Worm (Caenorhabditis elegans) whole organism, L3 larva: Measurements from ENCODE around the gene F49E11.7.

ENCODE experiments used
- R02D3.7 ChIP-seq: fragments of 150-350 bp; optimal IDR thresholded peaks from 2 replicates; lab custom pipeline; 2014; ENCODE audit warnings: missing biosample characterization, missing genetic modification characterization
- ZK546.5 ChIP-seq: sonication (generic microtip); optimal IDR thresholded peaks from 2 replicates; lab custom pipeline; 2017; ENCODE audit warnings: missing biosample characterization, missing genetic modification characterization
- aly-2 ChIP-seq: fragments of 150-350 bp; optimal IDR thresholded peaks from 2 replicates; lab custom pipeline; 2014; ENCODE audit warnings: missing biosample characterization, missing genetic modification characterization
- ama-1 ChIP-seq: fragments of 150-350 bp; optimal IDR thresholded peaks from 2 replicates; lab custom pipeline; 2018
- ceh-28 ChIP-seq: fragments of 150-350 bp; optimal IDR thresholded peaks from 2 replicates; lab custom pipeline; 2014; ENCODE audit warnings: missing biosample characterization, missing genetic modification reagents, missing genetic modification characterization
- ceh-82 ChIP-seq: fragments of 150-350 bp; optimal IDR thresholded peaks from 2 replicates; lab custom pipeline; 2014; ENCODE audit warnings: missing biosample characterization, missing genetic modification characterization
- daf-12 ChIP-seq: fragments of 150-350 bp; optimal IDR thresholded peaks from 2 replicates; lab custom pipeline; 2014; ENCODE audit warnings: missing biosample characterization, missing genetic modification reagents, missing genetic modification characterization
- elt-2 ChIP-seq: sonication (generic microtip); optimal IDR thresholded peaks from 2 replicates; lab custom pipeline; 2016; ENCODE audit warnings: missing genetic modification reagents, mild to moderate bottlenecking, missing genetic modification characterization, missing compliant biosample characterization
- elt-3 ChIP-seq, 3 experiments: fragments of 150-350 bp in 1 of 3; sonication (generic microtip) in 2 of 3; optimal IDR thresholded peaks; 2 replicates in 2 of 3; 4 replicates in 1 of 3; lab custom pipeline; 2014 to 2017; ENCODE audit warnings: missing biosample characterization in 3 of 3, missing genetic modification characterization in 3 of 3
- eor-1 ChIP-seq, 2 experiments: fragments of 150-350 bp; optimal IDR thresholded peaks; 2 replicates each; lab custom pipeline; 2014 to 2018; ENCODE audit warnings: missing biosample characterization in 2 of 2, missing genetic modification characterization in 2 of 2
- fkh-2 ChIP-seq: fragments of 150-350 bp; optimal IDR thresholded peaks from 2 replicates; lab custom pipeline; 2014; ENCODE audit warnings: missing biosample characterization, missing genetic modification reagents, missing genetic modification characterization
- fos-1 ChIP-seq: fragments of 150-350 bp; optimal IDR thresholded peaks from 2 replicates; lab custom pipeline; 2014; ENCODE audit warnings: missing biosample characterization, missing genetic modification characterization
- hmg-11 ChIP-seq: sonication (generic microtip); optimal IDR thresholded peaks from 2 replicates; lab custom pipeline; 2016; ENCODE audit warnings: missing genetic modification characterization, missing compliant biosample characterization
- jun-1 ChIP-seq: fragments of 150-350 bp; optimal IDR thresholded peaks from 2 replicates; lab custom pipeline; 2014; ENCODE audit warnings: missing biosample characterization, missing genetic modification reagents, missing genetic modification characterization
- lin-15B ChIP-seq: fragments of 150-350 bp; optimal IDR thresholded peaks from 2 replicates; lab custom pipeline; 2014; ENCODE audit warnings: missing biosample characterization, missing genetic modification characterization
- lsy-12 ChIP-seq: sonication (generic microtip); optimal IDR thresholded peaks from 2 replicates; lab custom pipeline; 2016; ENCODE audit warnings: mild to moderate bottlenecking, missing genetic modification characterization, missing compliant biosample characterization
- mdl-1 ChIP-seq: fragments of 150-350 bp; optimal IDR thresholded peaks from 2 replicates; lab custom pipeline; 2014; ENCODE audit warnings: missing biosample characterization, missing genetic modification characterization
- mml-1 ChIP-seq: fragments of 150-350 bp; sonication (generic microtip); optimal IDR thresholded peaks from 3 replicates; lab custom pipeline; 2014; ENCODE audit warnings: missing biosample characterization, missing genetic modification characterization
- nfya-1 ChIP-seq: sonication (generic microtip); optimal IDR thresholded peaks from 2 replicates; lab custom pipeline; 2017; ENCODE audit warnings: missing genetic modification characterization, mild to moderate bottlenecking, missing compliant biosample characterization, antibody characterized with exemption, moderate library complexity; ENCODE audit not compliant: insufficient read depth
- nhr-12 ChIP-seq: fragments of 150-350 bp; optimal IDR thresholded peaks from 2 replicates; lab custom pipeline; 2014; ENCODE audit warnings: missing biosample characterization, missing genetic modification characterization
- nhr-23 ChIP-seq: fragments of 150-350 bp; optimal IDR thresholded peaks from 2 replicates; lab custom pipeline; 2014; ENCODE audit warnings: missing biosample characterization, missing genetic modification reagents, missing genetic modification characterization
- nhr-237 ChIP-seq: fragments of 150-350 bp; optimal IDR thresholded peaks from 2 replicates; lab custom pipeline; 2014; ENCODE audit warnings: missing biosample characterization, missing genetic modification characterization
- nhr-25 ChIP-seq: sonication (generic microtip); optimal IDR thresholded peaks from 2 replicates; lab custom pipeline; 2017; ENCODE audit warnings: missing biosample characterization, missing genetic modification characterization
- nhr-28 ChIP-seq: fragments of 150-350 bp; optimal IDR thresholded peaks from 2 replicates; lab custom pipeline; 2014; ENCODE audit warnings: missing biosample characterization, missing genetic modification characterization
- nhr-43 ChIP-seq: sonication (generic microtip); optimal IDR thresholded peaks from 2 replicates; lab custom pipeline; 2016; ENCODE audit warnings: mild to moderate bottlenecking, missing genetic modification characterization, missing compliant biosample characterization; ENCODE audit not compliant: poor library complexity, severe bottlenecking
- nhr-67 ChIP-seq: fragments of 150-350 bp; optimal IDR thresholded peaks from 2 replicates; lab custom pipeline; 2014; ENCODE audit warnings: missing biosample characterization, missing genetic modification characterization
- nhr-77 ChIP-seq: fragments of 150-350 bp; optimal IDR thresholded peaks from 2 replicates; lab custom pipeline; 2014; ENCODE audit warnings: missing biosample characterization, missing genetic modification characterization
- pha-4 ChIP-seq: fragments of 150-350 bp; optimal IDR thresholded peaks from 2 replicates; lab custom pipeline; 2014; ENCODE audit warnings: missing biosample characterization, missing genetic modification reagents, missing genetic modification characterization
- pqm-1 ChIP-seq: fragments of 150-350 bp; optimal IDR thresholded peaks from 2 replicates; lab custom pipeline; 2017; ENCODE audit warnings: missing biosample characterization, missing genetic modification characterization, inconsistent platforms
- sea-2 ChIP-seq: fragments of 150-350 bp; sonication (generic microtip); optimal IDR thresholded peaks from 4 replicates; lab custom pipeline; 2014; ENCODE audit warnings: missing biosample characterization, missing genetic modification reagents, missing genetic modification characterization
- skn-1 ChIP-seq: fragments of 150-350 bp; optimal IDR thresholded peaks from 2 replicates; lab custom pipeline; 2014; ENCODE audit warnings: missing biosample characterization, missing genetic modification characterization
- tbx-2 ChIP-seq: sonication (generic microtip); optimal IDR thresholded peaks from 2 replicates; lab custom pipeline; 2016; ENCODE audit warnings: mild to moderate bottlenecking, missing genetic modification characterization, missing compliant biosample characterization
- unc-39 ChIP-seq: sonication (generic microtip); optimal IDR thresholded peaks from 4 replicates; lab custom pipeline; 2017; ENCODE audit warnings: missing biosample characterization, missing genetic modification characterization
- unc-62 ChIP-seq: fragments of 150-350 bp; sonication (generic microtip); optimal IDR thresholded peaks from 4 replicates; lab custom pipeline; 2014; ENCODE audit warnings: missing biosample characterization, missing genetic modification reagents, missing genetic modification characterization
- zag-1 ChIP-seq: fragments of 150-350 bp; optimal IDR thresholded peaks from 2 replicates; lab custom pipeline; 2014; ENCODE audit warnings: missing biosample characterization, missing genetic modification characterization
- ztf-11 ChIP-seq: fragments of 150-350 bp; optimal IDR thresholded peaks from 2 replicates; lab custom pipeline; 2014; ENCODE audit warnings: missing biosample characterization, missing genetic modification characterization
- ztf-4 ChIP-seq: fragments of 150-350 bp; optimal IDR thresholded peaks from 2 replicates; lab custom pipeline; 2014; ENCODE audit warnings: missing biosample characterization, missing genetic modification characterization

Gene F49E11.7

DNA sequence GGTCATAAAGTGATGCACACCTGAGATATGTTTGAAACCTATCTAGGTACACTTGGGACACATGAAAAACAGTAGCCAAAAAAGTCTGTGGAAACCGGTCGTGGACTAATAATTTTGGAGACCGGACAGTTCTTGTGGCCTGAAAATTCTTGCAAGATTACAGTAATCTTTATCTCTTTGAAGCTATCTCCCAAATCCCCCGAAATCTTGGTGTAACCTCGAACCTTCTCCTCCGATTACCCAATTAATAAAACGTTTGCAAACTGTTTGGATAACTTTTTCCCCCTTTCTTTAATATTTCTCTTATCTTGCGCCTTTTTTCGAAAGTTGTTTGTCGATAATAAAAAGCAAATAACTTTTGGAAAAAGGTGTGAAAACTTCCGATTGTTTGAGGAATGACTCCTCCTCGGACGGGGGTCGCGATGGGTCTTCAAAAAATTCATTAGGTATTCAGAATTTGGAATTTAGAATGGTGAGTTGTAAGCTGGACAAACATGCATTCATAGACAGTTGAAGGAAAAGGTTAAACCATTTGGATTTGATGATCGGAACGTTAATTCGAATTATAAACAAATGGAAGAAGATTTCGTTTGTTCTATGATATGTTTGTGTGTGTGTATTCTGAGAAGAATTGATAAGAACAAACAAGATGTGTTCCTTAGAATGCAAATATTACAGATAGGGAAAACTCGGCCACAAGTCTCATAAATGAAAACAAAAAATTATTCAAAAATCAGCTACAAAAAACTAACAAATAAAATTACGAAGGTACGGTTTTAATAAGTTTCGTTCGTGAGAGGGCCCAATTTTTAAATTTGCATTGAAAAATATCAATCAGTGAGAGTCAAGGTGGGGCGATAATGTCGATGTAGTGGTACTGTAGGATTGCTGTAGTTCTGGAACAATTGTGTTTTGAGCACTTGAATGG is 30.4 kb downstream of the F49E11.7 start:
- TF ChIP-seq aly-2 (no peak), lsy-12 (tag; lab: Kevin White, UChicago) (peak; percentile 45), lin-15B (tag; lab: Kevin White, UChicago) (no peak), elt-3 (tag; optimal IDR thresholded peaks at IDR 0.05; lab: Kevin White, UChicago) (peak in 1 of 3 experiments; percentile 38), unc-39 (no peak), pha-4 (tag; lab: Kevin White, UChicago) (peak; percentile 24), nhr-25 (peak; percentile 3), ama-1 (peak; percentile 86), nhr-43 (peak; percentile 82), ztf-4 (peak; percentile 55)

ce11 chrIV:13085675-13086074 is 33.0 kb downstream of the F49E11.7 start:
- TF ChIP-seq pha-4 (tag; lab: Kevin White, UChicago) (peak; percentile 17), jun-1 (tag; lab: Kevin White, UChicago) (no peak), mml-1 (tag; lab: Kevin White, UChicago) (no peak)

DNA sequence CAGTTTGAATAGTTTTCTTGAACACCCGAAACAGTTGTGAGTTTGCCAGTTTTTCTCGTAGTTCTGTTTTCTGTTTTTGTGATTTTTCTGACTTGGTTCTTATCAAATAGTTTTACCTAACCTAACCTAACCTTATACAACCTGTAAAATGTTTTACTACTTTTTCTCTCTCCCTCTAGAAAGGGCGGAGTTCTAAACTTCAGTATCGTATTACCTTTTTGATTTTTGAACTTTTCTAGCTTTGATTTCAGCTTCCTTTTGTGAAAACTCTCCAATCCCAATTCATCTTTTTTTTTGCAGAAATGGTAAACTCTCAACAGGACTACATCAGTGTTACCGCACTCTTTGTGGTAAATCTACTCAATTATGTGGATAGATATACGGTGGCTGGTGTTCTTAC is 34.0 kb downstream of the F49E11.7 start, which contains the start of gene spin-2:
spin-2 (plus strand) TSS at position 301 of the 400 bp plus-strand sequence.
- TF ChIP-seq ztf-4 (no peak), zag-1 (tag; lab: Kevin White, UChicago) (no peak), fkh-2 (tag; lab: Kevin White, UChicago) (no peak), nhr-23 (no peak), nhr-77 (tag; lab: Kevin White, UChicago) (no peak), lin-15B (tag; lab: Kevin White, UChicago) (no peak), elt-2 (tag; lab: Kevin White, UChicago) (no peak), aly-2 (no peak), nhr-25 (no peak), ZK546.5 (tag; lab: Kevin White, UChicago) (no peak), daf-12 (no peak), ztf-11 (tag; lab: Kevin White, UChicago) (no peak), tbx-2 (tag; lab: Kevin White, UChicago) (no peak), mml-1 (tag; lab: Kevin White, UChicago) (no peak), eor-1 (tag; optimal IDR thresholded peaks at IDR 0.05; lab: Kevin White, UChicago) (no peak)

DNA sequence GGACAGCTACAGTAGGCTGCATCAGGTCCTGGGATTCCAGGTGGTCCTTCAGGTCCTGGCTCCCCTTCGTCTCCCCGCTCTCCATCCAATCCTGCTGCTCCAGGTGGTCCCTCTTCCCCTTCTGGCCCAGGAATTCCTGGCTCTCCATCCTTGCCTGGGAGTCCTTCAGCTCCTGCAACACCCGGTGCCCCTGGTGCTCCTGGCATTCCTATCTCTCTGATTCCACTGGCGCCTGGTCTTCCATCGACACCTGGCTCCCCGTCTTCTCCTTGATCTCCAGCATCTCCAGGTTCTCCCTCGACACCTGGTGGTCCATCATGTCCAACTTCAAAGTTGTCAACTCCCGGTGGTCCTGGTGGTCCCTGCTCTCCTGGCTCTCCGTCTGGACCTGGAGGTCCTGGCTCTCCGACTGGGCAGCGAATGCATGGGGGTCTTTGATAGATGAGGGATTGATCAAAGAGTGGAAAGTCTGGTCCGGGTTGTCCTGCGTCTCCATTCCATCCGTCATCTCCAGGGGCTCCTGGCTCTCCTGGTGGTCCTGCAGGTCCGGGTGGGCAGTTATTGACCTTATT is 37.1 kb downstream of the F49E11.7 start:
- TF ChIP-seq R02D3.7 = no peak
- no peak for TF ChIP-seq ceh-28
- TF ChIP-seq elt-2 (tag; lab: Kevin White, UChicago) = no peak

ce11 chrIV:13090967-13091366 is 38.3 kb downstream of the F49E11.7 start, which contains the start of gene col-132:
Gene col-132 (minus strand): TSS chrIV:13091067.
- TF ChIP-seq sea-2 = no peak
- TF ChIP-seq nhr-237 (tag; lab: Kevin White, UChicago) = no peak
- no peak for TF ChIP-seq ztf-4
- no peak for TF ChIP-seq lin-15B (tag; lab: Kevin White, UChicago)

DNA sequence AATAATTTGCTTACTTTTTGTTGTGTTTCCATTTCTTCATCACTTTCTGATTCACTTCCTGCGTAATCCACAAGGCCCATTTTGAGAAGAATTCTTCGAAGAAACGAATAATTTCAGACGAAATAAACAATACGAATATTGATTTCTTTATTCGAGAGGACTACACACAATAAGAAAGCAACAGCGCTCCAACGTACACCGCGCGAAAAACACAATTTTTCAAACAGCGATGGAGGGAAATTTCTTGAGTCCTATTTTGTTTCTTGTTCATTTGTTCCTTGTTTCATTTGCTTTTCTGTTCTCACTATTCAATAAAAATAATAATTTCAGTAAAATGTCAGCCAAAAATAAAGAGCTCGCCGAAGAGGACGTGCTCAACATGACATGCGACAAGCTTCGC is 41.0 kb downstream of the F49E11.7 start, which contains the start of the genes prcc-1 and C39E9.12:
prcc-1 (minus strand) TSS at position 119 of the 400 bp plus-strand sequence.
C39E9.12 (plus strand) TSS at position 331 of the 400 bp plus-strand sequence.
- no peak for TF ChIP-seq nhr-67
- peak; percentile 25 for TF ChIP-seq nhr-43
- TF ChIP-seq sea-2 = no peak
- no peak for TF ChIP-seq nhr-237 (tag; lab: Kevin White, UChicago)
- no peak for TF ChIP-seq skn-1 (tag; lab: Kevin White, UChicago)
- TF ChIP-seq unc-39 = no peak
- no peak for TF ChIP-seq nhr-28 (tag; lab: Kevin White, UChicago)
- TF ChIP-seq pha-4 (tag; lab: Kevin White, UChicago) = peak; percentile 86
- no peak for TF ChIP-seq tbx-2 (tag; lab: Kevin White, UChicago)
- peak; percentile 58 for TF ChIP-seq nhr-25
- peak; percentile 63 for TF ChIP-seq nhr-23
- TF ChIP-seq ceh-82 (tag; lab: Kevin White, UChicago) = no peak
- no peak for TF ChIP-seq nhr-12 (tag; lab: Kevin White, UChicago)
- TF ChIP-seq ztf-11 (tag; lab: Kevin White, UChicago) = no peak
- TF ChIP-seq ceh-28 = peak; percentile 81
- peak; percentile 42 for TF ChIP-seq pqm-1 (tag; lab: Kevin White, UChicago)
- TF ChIP-seq nfya-1 (tag; lab: Kevin White, UChicago) = no peak
- no peak for TF ChIP-seq unc-62 (GFP tag; lab: Kevin White, UChicago)
- peak; percentile 12 for TF ChIP-seq elt-2 (tag; lab: Kevin White, UChicago)
- no peak for TF ChIP-seq hmg-11 (tag; lab: Kevin White, UChicago)
- no peak for TF ChIP-seq fkh-2 (tag; lab: Kevin White, UChicago)
- peak; percentile 16 for TF ChIP-seq R02D3.7
- TF ChIP-seq fos-1 = no peak
- peak; percentile 91 for TF ChIP-seq lin-15B (tag; lab: Kevin White, UChicago)
- no peak for TF ChIP-seq elt-3 (tag; optimal IDR thresholded peaks at IDR 0.05; lab: Kevin White, UChicago)
- no peak for TF ChIP-seq mml-1 (tag; lab: Kevin White, UChicago)
- TF ChIP-seq lsy-12 (tag; lab: Kevin White, UChicago) = no peak
- TF ChIP-seq ZK546.5 (tag; lab: Kevin White, UChicago) = no peak
- no peak for TF ChIP-seq ztf-4
- TF ChIP-seq jun-1 (tag; lab: Kevin White, UChicago) = no peak
- TF ChIP-seq mdl-1 = no peak
